Worm (Caenorhabditis elegans): Measurements from ENCODE around the gene Y69E1A.8.
"Not testable (repeated sequence)": the region's sequence is repeated elsewhere in the genome, so short reads cannot be mapped to it uniquely, and the experiment has no call there.

The Y69E1A.8 gene

DNA sequence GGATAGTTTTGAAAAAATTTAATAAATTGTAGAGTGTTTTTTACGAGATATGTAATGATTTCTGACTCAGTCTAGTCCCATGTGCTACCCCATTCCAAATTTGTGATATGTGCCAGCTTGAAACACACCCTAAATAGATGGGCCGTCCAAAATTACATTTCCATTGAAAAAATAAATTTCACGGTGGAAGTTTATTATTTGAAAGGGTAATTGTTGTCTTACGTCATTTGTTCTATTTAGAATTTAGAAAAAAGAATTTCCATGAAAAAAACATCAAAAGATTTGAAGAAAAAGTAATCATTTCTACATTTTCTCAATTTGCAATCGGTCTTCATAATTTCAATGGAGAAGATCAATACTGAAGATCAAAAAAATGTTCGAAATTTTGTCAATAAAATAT is 11.4 kb upstream of the Y69E1A.8 start, which contains the start of gene Y69E1A.4:
TSS of gene Y69E1A.4 (plus strand) at position 301 of the 400 bp plus-strand sequence.
- not testable (repeated sequence) for TF ChIP-seq F37D6.2 (tag; optimal IDR thresholded peaks at IDR 0.05); lin-38 (GFP tag; IDR thresholded peaks at IDR 0.05); ceh-62 (tag; optimal IDR thresholded peaks at IDR 0.05)

ce11 chrIV:10957583-10958229 is 8.7 kb upstream of the Y69E1A.8 start, which contains the start of gene Y69E1A.5:
Y69E1A.5 (minus strand) TSS chrIV:10957655.
- TF ChIP-seq mdl-1 (tag; optimal IDR thresholded peaks at IDR 0.05) (no peak), daf-16 (GFP tag; optimal IDR thresholded peaks at IDR 0.05) (peak in 1 of 2 experiments; percentile 41), daf-16 (tag; optimal IDR thresholded peaks at IDR 0.05) (no peak), unc-62 (GFP tag; optimal IDR thresholded peaks at IDR 0.05 in 1 of 2) (peak in 1 of 2 experiments; percentile 97), unc-62 (tag; optimal IDR thresholded peaks at IDR 0.05) (no peak), ztf-11 (tag; optimal IDR thresholded peaks at IDR 0.05) (no peak)

DNA sequence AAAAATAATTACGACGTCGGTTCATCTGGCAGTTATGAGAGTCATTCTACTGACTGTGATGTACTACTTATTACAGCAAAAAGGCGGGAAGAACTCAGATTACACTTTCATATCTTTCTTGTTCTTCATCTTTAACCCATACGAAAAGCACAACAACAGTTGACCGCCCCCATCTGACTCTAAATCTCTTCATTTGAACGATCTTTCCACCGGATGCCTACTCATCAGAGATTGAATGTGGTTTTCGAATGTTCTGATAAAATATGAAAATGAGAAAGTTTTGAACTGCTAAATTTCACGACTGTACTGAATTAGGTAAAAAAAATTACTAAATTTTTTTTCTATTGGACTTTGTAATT is 8.2 kb upstream of the Y69E1A.8 start, which contains the start of gene sri-19:
TSS of gene sri-19 (plus strand) at position 143 of the 359 bp plus-strand sequence.
- TF ChIP-seq lin-38 (GFP tag; IDR thresholded peaks at IDR 0.05), result no peak
- no peak for TF ChIP-seq ceh-20 (GFP tag; IDR thresholded peaks at IDR 0.05)
- no peak for TF ChIP-seq snpc-1.2 (GFP tag; IDR thresholded peaks at IDR 0.05)
- no peak for TF ChIP-seq egl-43 (GFP tag; IDR thresholded peaks at IDR 0.05)
- no peak for TF ChIP-seq ztf-7 (tag; optimal IDR thresholded peaks at IDR 0.05)

ce11 chrIV:10964688-10965087 is 1.7 kb upstream of the Y69E1A.8 start:
- peak; percentile 72 for TF ChIP-seq dmd-6 (GFP tag; IDR thresholded peaks at IDR 0.05)
- no peak for TF ChIP-seq lin-1 (GFP tag; IDR thresholded peaks at IDR 0.05)
- TF ChIP-seq spr-3 (GFP tag; optimal IDR thresholded peaks at IDR 0.05), result no peak
- TF ChIP-seq F44E2.7 (GFP tag; IDR thresholded peaks at IDR 0.05), result no peak
- peak; percentile 44 for TF ChIP-seq hlh-30 (tag; optimal IDR thresholded peaks at IDR 0.05; ENCODE audit: insufficient read depth)
- TF ChIP-seq mdl-1 (tag; optimal IDR thresholded peaks at IDR 0.05), result peak in 1 of 2 experiments; percentile 1
- TF ChIP-seq mxl-3 (GFP tag; optimal IDR thresholded peaks at IDR 0.05), result peak; percentile 12
- no peak for TF ChIP-seq nhr-25 (tag; optimal IDR thresholded peaks at IDR 0.05; ENCODE audit: borderline replicate concordance, insufficient read depth)
- TF ChIP-seq daf-16 (GFP tag; optimal IDR thresholded peaks at IDR 0.05), result no peak
- peak; percentile 55 for TF ChIP-seq daf-16 (tag; optimal IDR thresholded peaks at IDR 0.05)
- peak; percentile 50 for TF ChIP-seq nhr-48 (tag; optimal IDR thresholded peaks at IDR 0.05)
- peak; percentile 52 for TF ChIP-seq dve-1 (tag; optimal IDR thresholded peaks at IDR 0.05; ENCODE audit: insufficient read depth)
- no peak for TF ChIP-seq F10B5.3 (tag; optimal IDR thresholded peaks at IDR 0.05)
- peak; percentile 24 for TF ChIP-seq nhr-77 (tag; optimal IDR thresholded peaks at IDR 0.05)
- peak; percentile 56 for TF ChIP-seq nhr-28 (tag; optimal IDR thresholded peaks at IDR 0.05)

DNA sequence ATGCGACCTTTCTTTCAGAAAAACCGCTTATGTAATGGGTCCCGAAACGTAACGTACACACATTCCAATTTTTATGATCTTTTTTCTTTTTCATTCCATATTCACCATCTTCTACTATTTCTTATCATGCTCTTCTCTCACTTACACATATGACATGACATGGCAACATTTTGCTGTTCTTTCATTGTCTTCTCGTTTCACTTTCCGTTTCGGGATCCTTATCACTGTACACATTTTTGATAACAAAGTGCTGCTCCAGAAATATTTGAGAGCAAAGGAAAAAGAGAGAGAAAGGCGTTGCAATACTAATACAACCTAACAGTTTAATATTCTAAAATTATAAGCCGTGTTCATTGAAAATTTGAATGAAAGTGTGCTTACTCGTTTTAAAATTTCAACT is 3.9 kb downstream of the Y69E1A.8 start:
- TF ChIP-seq zfp-3 (GFP tag; conservative IDR thresholded peaks at IDR 0.05) (no peak), pha-4 (GFP tag; IDR thresholded peaks at IDR 0.05) (no peak), pha-4 (tag; optimal IDR thresholded peaks at IDR 0.05) (no peak), saeg-2 (GFP tag; IDR thresholded peaks at IDR 0.05) (no peak), zfp-2 (tag; optimal IDR thresholded peaks at IDR 0.05) (no peak), fkh-10 (GFP tag; optimal IDR thresholded peaks at IDR 0.05) (no peak), nhr-28 (tag; optimal IDR thresholded peaks at IDR 0.05) (peak; percentile 90), lim-7 (GFP tag; IDR thresholded peaks at IDR 0.05) (no peak), daf-16 (GFP tag; optimal IDR thresholded peaks at IDR 0.05) (no peak), daf-16 (tag; optimal IDR thresholded peaks at IDR 0.05) (peak; percentile 50), lin-38 (GFP tag; IDR thresholded peaks at IDR 0.05) (no peak), jun-1 (tag; optimal IDR thresholded peaks at IDR 0.05) (no peak), dmd-8 (GFP tag; IDR thresholded peaks at IDR 0.05) (no peak), nhr-25 (tag; optimal IDR thresholded peaks at IDR 0.05; ENCODE audit: borderline replicate concordance, insufficient read depth) (no peak), dmd-6 (GFP tag; IDR thresholded peaks at IDR 0.05) (peak; percentile 89), lin-1 (GFP tag; IDR thresholded peaks at IDR 0.05) (0 out of 2 replicates have a peak, but pooled peaks have one; percentile 37), nhr-10 (tag; optimal IDR thresholded peaks at IDR 0.05) (no peak), hlh-30 (tag; optimal IDR thresholded peaks at IDR 0.05; ENCODE audit: insufficient read depth) (peak; percentile 30), daf-19 (GFP tag; conservative IDR thresholded peaks at IDR 0.05) (no peak), lin-29 (GFP tag; IDR thresholded peaks at IDR 0.05) (no peak), nhr-102 (tag; optimal IDR thresholded peaks at IDR 0.05) (no peak), Y75B8A.6 (GFP tag; IDR thresholded peaks at IDR 0.05) (no peak), mxl-2 (GFP tag; conservative IDR thresholded peaks at IDR 0.05) (no peak), attf-4 (tag; optimal IDR thresholded peaks at IDR 0.05) (no peak), madf-9 (GFP tag; conservative IDR thresholded peaks at IDR 0.05) (no peak)
